Fruit fly (Drosophila melanogaster) whole organism, pupa: ENCODE measurements around the gene CG11714.
A peak's percentile ranks its signal among the peaks of the same experiment; 100 is the strongest.

ENCODE experiments used
- CG10348 ChIP-seq: fragments of 200-800 bp; sonication (Bioruptor generic); IDR thresholded peaks from 2 replicates; pipeline ENCODE4 v1.3.6; 2022; ENCODE audit warnings: missing biosample characterization, missing genetic modification characterization
- CG12605 ChIP-seq: fragments of 200-800 bp; sonication (Bioruptor generic); IDR thresholded peaks from 2 replicates; pipeline ENCODE4 v1.3.6; 2022; ENCODE audit warnings: missing biosample characterization, missing genetic modification characterization
- CG13204 ChIP-seq: fragments of 200-800 bp; sonication (Bioruptor generic); optimal IDR thresholded peaks from 2 replicates; lab custom pipeline; 2018; ENCODE audit warnings: missing biosample characterization, mild to moderate bottlenecking, missing genetic modification characterization, moderate library complexity
- CG14655 ChIP-seq: fragments of 200-800 bp; sonication (Bioruptor generic); optimal IDR thresholded peaks from 3 replicates; lab custom pipeline; 2017; ENCODE audit warnings: mild to moderate bottlenecking, missing biosample characterization, missing genetic modification reagents, missing genetic modification characterization
- CG15710 ChIP-seq: fragments of 200-800 bp; sonication (Bioruptor generic); optimal IDR thresholded peaks from 2 replicates; lab custom pipeline; 2018; ENCODE audit warnings: missing biosample characterization, mild to moderate bottlenecking, missing genetic modification characterization, moderate library complexity
- CG17806 ChIP-seq: fragments of 200-800 bp; sonication (Bioruptor generic); optimal IDR thresholded peaks from 2 replicates; lab custom pipeline; 2018; ENCODE audit warnings: missing biosample characterization, mild to moderate bottlenecking, missing genetic modification characterization, moderate library complexity
- CG32121 ChIP-seq: fragments of 200-800 bp; sonication (Bioruptor generic); IDR thresholded peaks from 2 replicates; pipeline ENCODE4 v1.3.6; 2022; ENCODE audit warnings: missing biosample characterization, missing genetic modification characterization
- CG34367 ChIP-seq: fragments of 200-800 bp; sonication (Bioruptor generic); optimal IDR thresholded peaks from 2 replicates; lab custom pipeline; 2018; ENCODE audit warnings: missing biosample characterization, mild to moderate bottlenecking, missing genetic modification characterization
- CG4496 ChIP-seq: fragments of 200-800 bp; sonication (Bioruptor generic); IDR thresholded peaks from 3 replicates; pipeline ENCODE4 v1.3.6; 2022; ENCODE audit warnings: missing biosample characterization, missing genetic modification characterization
- CG8159 ChIP-seq: fragments of 200-800 bp; sonication (Bioruptor generic); optimal IDR thresholded peaks from 3 replicates; lab custom pipeline; 2018; ENCODE audit warnings: missing biosample characterization, mild to moderate bottlenecking, missing genetic modification characterization, moderate library complexity
- CG8301 ChIP-seq: fragments of 200-800 bp; sonication (Bioruptor generic); optimal IDR thresholded peaks from 2 replicates; lab custom pipeline; 2018; ENCODE audit warnings: missing biosample characterization, mild to moderate bottlenecking, missing genetic modification characterization
- CG9948 ChIP-seq: fragments of 200-800 bp; sonication (Bioruptor generic); optimal IDR thresholded peaks from 2 replicates; lab custom pipeline; 2018; ENCODE audit warnings: missing biosample characterization, mild to moderate bottlenecking, missing genetic modification characterization, moderate library complexity
- D1 ChIP-seq: fragments of 200-800 bp; sonication (Bioruptor generic); optimal IDR thresholded peaks from 2 replicates; lab custom pipeline; 2018; ENCODE audit warnings: missing biosample characterization, mild to moderate bottlenecking, missing genetic modification characterization, moderate library complexity
- EcR ChIP-seq: fragments of 200-800 bp; sonication (Bioruptor generic); optimal IDR thresholded peaks from 3 replicates; lab custom pipeline; 2019; ENCODE audit warnings: missing biosample characterization, missing genetic modification characterization, mild to moderate bottlenecking, moderate library complexity, missing genetic modification reagents
- Ets98B ChIP-seq: fragments of 200-800 bp; sonication (Bioruptor generic); IDR thresholded peaks from 2 replicates; pipeline ENCODE4 v1.3.6; 2022; ENCODE audit warnings: missing biosample characterization, missing genetic modification characterization
- Pif1A ChIP-seq: fragments of 200-800 bp; sonication (Bioruptor generic); optimal IDR thresholded peaks from 3 replicates; lab custom pipeline; 2016; ENCODE audit warnings: missing biosample characterization, missing genetic modification characterization
- Pif1B ChIP-seq: fragments of 200-800 bp; sonication (Bioruptor generic); optimal IDR thresholded peaks from 3 replicates; lab custom pipeline; 2016; ENCODE audit warnings: missing biosample characterization, missing genetic modification characterization
- Snoo ChIP-seq: fragments of 200-800 bp; sonication (Bioruptor generic); optimal IDR thresholded peaks from 3 replicates; lab custom pipeline; 2017; ENCODE audit warnings: missing biosample characterization, mild to moderate bottlenecking, missing genetic modification characterization, inconsistent platforms
- fd96Ca ChIP-seq: fragments of 200-800 bp; sonication (Bioruptor generic); IDR thresholded peaks from 3 replicates; pipeline ENCODE4 v1.3.6; 2022; ENCODE audit warnings: missing biosample characterization, missing genetic modification characterization
- gl ChIP-seq: fragments of 200-800 bp; sonication (Bioruptor generic); optimal IDR thresholded peaks from 2 replicates; lab custom pipeline; 2018; ENCODE audit warnings: missing biosample characterization, mild to moderate bottlenecking, missing genetic modification characterization
- rn ChIP-seq: fragments of 200-800 bp; sonication (Bioruptor generic); IDR thresholded peaks from 2 replicates; pipeline ENCODE4 v1.3.6; 2022; ENCODE audit warnings: missing biosample characterization, missing genetic modification characterization

The CG11714 gene

DNA sequence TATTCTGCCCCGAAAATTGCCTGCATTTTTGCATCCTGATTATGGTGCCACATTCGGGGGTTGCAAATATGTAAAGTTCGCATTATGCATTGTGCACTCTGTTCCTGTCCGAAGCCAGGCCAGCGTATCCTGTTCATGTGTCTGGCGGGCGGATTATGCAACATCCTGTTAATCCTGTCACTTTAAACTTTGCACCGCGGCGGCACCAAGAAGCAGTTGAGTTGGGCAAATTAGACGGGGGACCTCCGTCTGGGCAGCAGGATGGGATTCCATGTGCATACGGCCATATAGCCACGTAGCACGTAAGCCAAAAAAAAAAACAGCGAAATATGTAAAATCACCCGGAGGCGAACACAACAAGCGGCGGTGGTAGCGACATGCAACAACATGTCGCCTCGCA lies 33.0 kb downstream of the CG11714 start:
- TF ChIP-seq Pif1B (GFP tag; lab: Kevin White, UChicago) (no peak), CG8301 (tag; lab: Kevin White, UChicago) (no peak), EcR (GFP tag; lab: Kevin White, UChicago) (no peak)

dm6 chr3L:11488264-11488663 lies 34.2 kb downstream of the CG11714 start:
- no peak for TF ChIP-seq CG13204 (GFP tag; lab: Kevin White, UChicago)

- TF ChIP-seq CG8159 (peak; percentile 24), Pif1B (GFP tag; lab: Kevin White, UChicago) (peak; percentile 47), CG14655 (GFP tag; lab: Kevin White, UChicago) (peak; percentile 15), D1 (tag; lab: Kevin White, UChicago) (no peak), CG15710 (tag; lab: Kevin White, UChicago) (peak; percentile 5), CG9948 (no peak), CG34367 (tag; lab: Kevin White, UChicago) (peak; percentile 21), rn (no peak), gl (peak; percentile 4), CG4496 (peak; percentile 79), CG8301 (tag; lab: Kevin White, UChicago) (peak; percentile 8), CG17806 (tag; lab: Kevin White, UChicago) (no peak), EcR (GFP tag; lab: Kevin White, UChicago) (peak; percentile 71), Snoo (tag; lab: Kevin White, UChicago) (peak; percentile 52), fd96Ca (no peak; the same call in 2 of the 3 replicates), CG32121 (GFP tag; lab: Robert Waterston, UW) (peak; percentile 81), Ets98B (GFP tag; lab: Robert Waterston, UW) (peak; percentile 68), CG12605 (peak; percentile 66), CG10348 (GFP tag; lab: Robert Waterston, UW) (no peak), CG13204 (GFP tag; lab: Kevin White, UChicago) (peak; percentile 56), Pif1A (GFP tag; lab: Kevin White, UChicago) (no peak)
Observed at dm6 chr3L:11487327-11487973, 35.1 kb downstream of the CG11714 start, which contains the start of gene chrb. TSS of gene chrb (plus strand) at chr3L:11487550.

DNA sequence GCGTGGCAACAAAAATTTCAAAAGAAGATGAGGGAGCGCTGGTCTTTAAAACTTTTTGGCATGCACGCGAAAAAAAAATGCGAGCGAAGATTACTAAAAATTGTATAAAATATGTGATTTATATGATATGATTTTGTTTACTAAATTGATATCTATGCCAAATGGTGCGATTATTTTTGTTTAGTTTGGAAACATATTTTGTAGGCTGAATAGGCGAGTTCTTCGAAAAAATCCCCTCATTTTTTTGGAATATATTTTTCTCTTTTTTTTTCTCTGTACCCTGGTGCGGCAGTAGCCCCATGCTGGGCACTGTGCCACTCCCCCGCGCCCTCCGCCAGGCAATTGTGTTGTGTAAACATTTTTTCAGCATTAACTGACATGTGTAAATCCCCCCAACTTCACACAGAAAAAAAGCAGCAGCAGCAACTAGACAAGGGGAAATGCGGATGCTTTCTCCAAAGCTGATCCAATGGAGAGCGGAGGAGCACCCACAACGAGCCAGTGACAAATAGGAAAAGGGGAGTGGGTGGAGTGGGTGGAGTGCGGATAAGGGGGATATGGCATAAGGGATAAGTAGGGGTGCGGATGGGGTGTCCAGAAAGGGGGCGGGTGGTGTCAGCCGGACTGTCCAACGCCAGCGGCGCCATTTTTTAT lies 36.4 kb downstream of the CG11714 start:
- TF ChIP-seq CG17806 (tag; lab: Kevin White, UChicago) (peak; percentile 17), CG8159 (peak; percentile 28), CG8301 (tag; lab: Kevin White, UChicago) (peak; percentile 13), rn (no peak), CG4496 (0 out of 3 replicates have a peak, but pooled peaks have one; percentile 33)
- TF ChIP-seq, all 21 proteins: peak for 4

DNA sequence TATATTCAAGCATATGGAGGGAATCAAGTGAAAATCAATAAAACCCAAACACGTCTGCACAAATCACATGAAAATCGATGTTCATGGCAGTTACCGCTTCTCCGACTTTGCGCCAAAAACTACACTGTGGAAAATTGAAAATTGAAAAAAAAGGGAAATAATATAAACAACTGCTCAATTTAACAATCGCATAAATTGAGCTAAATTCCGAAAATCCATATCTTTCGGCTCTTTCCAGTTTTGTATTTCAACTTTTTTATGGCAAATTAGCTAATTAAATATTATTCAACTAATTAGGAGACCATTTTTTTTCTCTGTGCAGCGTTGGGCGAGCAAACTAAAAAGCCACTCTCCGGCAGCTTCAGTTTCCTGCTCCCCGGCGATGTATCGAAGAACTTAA lies 38.0 kb downstream of the CG11714 start:
- TF ChIP-seq CG14655 (GFP tag; lab: Kevin White, UChicago) = peak; percentile 36
- no peak for TF ChIP-seq Ets98B (GFP tag; lab: Robert Waterston, UW)
- no peak for TF ChIP-seq CG34367 (tag; lab: Kevin White, UChicago)
- peak; percentile 12 for TF ChIP-seq CG8159
- TF ChIP-seq CG32121 (GFP tag; lab: Robert Waterston, UW) = no peak
- TF ChIP-seq Pif1A (GFP tag; lab: Kevin White, UChicago) = peak; percentile 13
- peak; percentile 9 for TF ChIP-seq CG8301 (tag; lab: Kevin White, UChicago)
- peak; percentile 9 for TF ChIP-seq CG9948

DNA sequence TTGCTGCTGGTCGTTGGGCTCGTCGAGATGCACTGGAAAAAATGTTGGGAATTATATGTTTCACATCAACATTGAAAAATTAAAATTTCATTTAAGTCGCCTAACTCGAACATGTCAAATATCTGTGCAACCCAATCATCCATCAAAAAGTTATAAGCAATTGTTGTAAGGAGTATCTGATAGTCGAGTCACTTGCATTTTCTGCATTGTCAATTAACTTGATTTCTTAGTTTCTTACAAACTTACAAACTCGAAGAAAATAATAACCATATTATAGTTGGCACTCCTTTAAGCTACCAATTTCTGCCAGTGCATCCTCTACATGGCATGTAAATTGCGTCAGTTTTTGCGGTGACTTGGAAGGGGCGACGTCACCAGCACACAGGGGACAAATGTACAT lies 39.4 kb downstream of the CG11714 start:
- TF ChIP-seq CG14655 (GFP tag; lab: Kevin White, UChicago) = peak; percentile 74
- peak; percentile 28 for TF ChIP-seq Pif1B (GFP tag; lab: Kevin White, UChicago)
- no peak for TF ChIP-seq CG12605
- TF ChIP-seq fd96Ca = no peak; the same call in 2 of the 3 replicates
- peak; percentile 64; the same call in 2 of the 3 replicates for TF ChIP-seq CG4496
- no peak for TF ChIP-seq gl
- TF ChIP-seq Snoo (tag; lab: Kevin White, UChicago) = peak; percentile 62
- peak; percentile 70 for TF ChIP-seq CG15710 (tag; lab: Kevin White, UChicago)
- peak; percentile 7 for TF ChIP-seq D1 (tag; lab: Kevin White, UChicago)
- peak; percentile 83 for TF ChIP-seq CG8159
- TF ChIP-seq CG34367 (tag; lab: Kevin White, UChicago) = peak; percentile 68
- TF ChIP-seq CG9948 = peak; percentile 64
- TF ChIP-seq CG8301 (tag; lab: Kevin White, UChicago) = peak; percentile 44
- TF ChIP-seq Pif1A (GFP tag; lab: Kevin White, UChicago) = peak; percentile 66
- peak; percentile 65 for TF ChIP-seq CG17806 (tag; lab: Kevin White, UChicago)
